Fruit fly (Drosophila melanogaster): ENCODE data around the gene Cbp80.
A peak's percentile ranks its signal among the peaks of the same experiment; 100 is the strongest.

The Cbp80 gene

dm6 chrX:4635856-4636486, 13.8 kb upstream of the Cbp80 start, which contains the start of the genes Alms1a and pon (continued):
- TF ChIP-seq danr (GFP tag; IDR thresholded peaks at IDR 0.05): no peak
- TF ChIP-seq tna (GFP tag; IDR thresholded peaks at IDR 0.05; ENCODE audit: partially characterized antibody): peak; percentile 95
- TF ChIP-seq nerfin-1 (tag; optimal IDR thresholded peaks at IDR 0.05): no peak
- TF ChIP-seq CG2116 (GFP tag; optimal IDR thresholded peaks at IDR 0.05): peak; percentile 35
- TF ChIP-seq Kr (GFP tag; optimal IDR thresholded peaks at IDR 0.05): no peak
- TF ChIP-seq PHDP (tag; optimal IDR thresholded peaks at IDR 0.05): no peak
- TF ChIP-seq Hr78 (GFP tag; optimal IDR thresholded peaks at IDR 0.05): no peak
- TF ChIP-seq CG30431 (GFP tag; optimal IDR thresholded peaks at IDR 0.05): no peak
- TF ChIP-seq eve (GFP tag; optimal IDR thresholded peaks at IDR 0.05): no peak
- TF ChIP-seq CG17361 (GFP tag; IDR thresholded peaks at IDR 0.05): no peak
- TF ChIP-seq CG3726 (GFP tag; IDR thresholded peaks at IDR 0.05): no peak
- no peak for TF ChIP-seq salm (tag; optimal IDR thresholded peaks at IDR 0.05)
- no peak for TF ChIP-seq CG9797 (GFP tag; optimal IDR thresholded peaks at IDR 0.05)
- no peak for TF ChIP-seq CG5180 (GFP tag; optimal IDR thresholded peaks at IDR 0.05)
- TF ChIP-seq CG18476 (GFP tag; optimal IDR thresholded peaks at IDR 0.05): no peak
- TF ChIP-seq CG7271 (tag; optimal IDR thresholded peaks at IDR 0.05): no peak
- TF ChIP-seq CG34376 (GFP tag; optimal IDR thresholded peaks at IDR 0.05): no peak
- TF ChIP-seq Sin3A (optimal IDR thresholded peaks at IDR 0.05): no peak
- no peak for TF ChIP-seq maf-S (GFP tag; optimal IDR thresholded peaks at IDR 0.05)
- TF ChIP-seq sug (tag; optimal IDR thresholded peaks at IDR 0.05): no peak
- no peak for TF ChIP-seq shn (GFP tag; optimal IDR thresholded peaks at IDR 0.05)
- no peak for TF ChIP-seq ab (GFP tag; optimal IDR thresholded peaks at IDR 0.05)
- no peak for TF ChIP-seq lov (optimal IDR thresholded peaks at IDR 0.05)
- TF ChIP-seq lov (GFP tag; IDR thresholded peaks at IDR 0.05): no peak
- no peak for TF ChIP-seq sens (GFP tag)
- TF ChIP-seq trem (tag; optimal IDR thresholded peaks at IDR 0.05): peak; percentile 17
- TF ChIP-seq vvl (GFP tag; IDR thresholded peaks at IDR 0.05): no peak
- no peak for TF ChIP-seq cad (GFP tag; optimal IDR thresholded peaks at IDR 0.05)
- no peak for TF ChIP-seq lmd (GFP tag; IDR thresholded peaks at IDR 0.05)
- TF ChIP-seq Gsc (GFP tag; IDR thresholded peaks at IDR 0.05): no peak
- TF ChIP-seq NFAT (GFP tag; IDR thresholded peaks at IDR 0.05): no peak
- TF ChIP-seq CG6854 (GFP tag; optimal IDR thresholded peaks at IDR 0.05): no peak
- TF ChIP-seq Dek (tag; optimal IDR thresholded peaks at IDR 0.05): no peak
- no peak for TF ChIP-seq chn (GFP tag; optimal IDR thresholded peaks at IDR 0.05)
- TF ChIP-seq CG13123 (GFP tag; optimal IDR thresholded peaks at IDR 0.05): no peak
- TF ChIP-seq Asciz (GFP tag; optimal IDR thresholded peaks at IDR 0.05): no peak
- TF ChIP-seq nerfin-2 (GFP tag; IDR thresholded peaks at IDR 0.05; ENCODE audit: partially characterized antibody): peak; percentile 97
- TF ChIP-seq Opbp (GFP tag; IDR thresholded peaks at IDR 0.05; ENCODE audit: partially characterized antibody): peak; percentile 83; the same call in 2 of the 3 replicates
- TF ChIP-seq Hey (tag; optimal IDR thresholded peaks at IDR 0.05): no peak
- TF ChIP-seq CG13624 (GFP tag; optimal IDR thresholded peaks at IDR 0.05): no peak
- TF ChIP-seq sd (tag; optimal IDR thresholded peaks at IDR 0.05): no peak
- no peak for TF ChIP-seq crol (GFP tag; IDR thresholded peaks at IDR 0.05)
- TF ChIP-seq org-1 (GFP tag; optimal IDR thresholded peaks at IDR 0.05): no peak
- no peak for TF ChIP-seq CG32767 (GFP tag; IDR thresholded peaks at IDR 0.05)
- no peak for TF ChIP-seq Camta (GFP tag; optimal IDR thresholded peaks at IDR 0.05)
- TF ChIP-seq gfzf (GFP tag; optimal IDR thresholded peaks at IDR 0.05): no peak
- no peak for TF ChIP-seq cato (GFP tag; optimal IDR thresholded peaks at IDR 0.05; ENCODE audit: borderline replicate concordance)
- no peak for TF ChIP-seq CG11398 (GFP tag; optimal IDR thresholded peaks at IDR 0.05)
- TF ChIP-seq dimm (GFP tag; IDR thresholded peaks at IDR 0.05): no peak
- TF ChIP-seq kah (GFP tag; optimal IDR thresholded peaks at IDR 0.05): no peak
- TF ChIP-seq insv (GFP tag; optimal IDR thresholded peaks at IDR 0.05): no peak
- no peak for TF ChIP-seq CG12219 (GFP tag; optimal IDR thresholded peaks at IDR 0.05)
